Worm (Caenorhabditis elegans) whole organism, L1 larva: ENCODE measurements around the gene srh-213.
"Not testable (repeated sequence)": the region's sequence is repeated elsewhere in the genome, so short reads cannot be mapped to it uniquely, and the experiment has no call there.

Source experiments
- C34B4.2 ChIP-seq: sonication (generic microtip); optimal IDR thresholded peaks from 2 replicates; lab custom pipeline; 2017; ENCODE audit warnings: mild to moderate bottlenecking, missing genetic modification characterization, missing compliant biosample characterization
- F16B12.6 ChIP-seq: fragments of 150-350 bp; optimal IDR thresholded peaks from 2 replicates; lab custom pipeline; 2014; ENCODE audit warnings: missing biosample characterization, missing genetic modification characterization
- aha-1 ChIP-seq: fragments of 150-350 bp; optimal IDR thresholded peaks from 2 replicates; lab custom pipeline; 2014; ENCODE audit warnings: missing biosample characterization, missing genetic modification characterization
- aly-2 ChIP-seq: fragments of 150-350 bp; optimal IDR thresholded peaks from 2 replicates; lab custom pipeline; 2014; ENCODE audit warnings: missing biosample characterization, missing genetic modification characterization
- ceh-82 ChIP-seq, 3 experiments: fragments of 150-350 bp in 1 of 3; sonication (generic microtip) in 2 of 3; optimal IDR thresholded peaks; 2 replicates each; lab custom pipeline; 2014 to 2017; ENCODE audit warnings: missing biosample characterization in 3 of 3, missing genetic modification characterization in 3 of 3
- dpl-1 ChIP-seq, 3 experiments: fragments of 150-350 bp in 2 of 3; sonication (generic microtip) in 1 of 3; optimal IDR thresholded peaks; 2 replicates each; lab custom pipeline; 2014 to 2017; ENCODE audit warnings: missing biosample characterization in 3 of 3, missing genetic modification characterization in 3 of 3, missing genetic modification reagents in 3 of 3
- dsc-1 ChIP-seq: sonication (generic microtip); optimal IDR thresholded peaks from 2 replicates; lab custom pipeline; 2016; ENCODE audit warnings: mild to moderate bottlenecking, missing genetic modification characterization, missing compliant biosample characterization
- efl-1 ChIP-seq, 4 experiments: fragments of 150-350 bp; optimal IDR thresholded peaks in 3 of 4; peaks in 1 of 4; 1 replicate in 1 of 4; 2 replicates in 3 of 4; lab custom pipeline; 2014; ENCODE audit warnings: missing biosample characterization in 2 of 4, missing genetic modification characterization in 2 of 4, missing genetic modification reagents in 2 of 4
- egl-27 ChIP-seq, 2 experiments: fragments of 150-350 bp in 1 of 2; sonication (generic microtip); optimal IDR thresholded peaks; 3 replicates each; lab custom pipeline; 2017 to 2018; ENCODE audit warnings: missing biosample characterization in 2 of 2, missing genetic modification characterization in 2 of 2, missing genetic modification reagents in 2 of 2
- elt-3 ChIP-seq, 6 experiments: fragments of 150-350 bp in 1 of 6; sonication (generic microtip); optimal IDR thresholded peaks; 2 replicates each; lab custom pipeline; 2017 to 2018; ENCODE audit warnings: missing biosample characterization in 6 of 6, missing genetic modification characterization in 6 of 6, inconsistent platforms in 1 of 6
- fkh-8 ChIP-seq: sonication (generic microtip); optimal IDR thresholded peaks from 2 replicates; lab custom pipeline; 2016; ENCODE audit warnings: mild to moderate bottlenecking, missing genetic modification characterization, missing compliant biosample characterization
- fos-1 ChIP-seq: fragments of 150-350 bp; optimal IDR thresholded peaks from 2 replicates; lab custom pipeline; 2014; ENCODE audit warnings: missing biosample characterization, missing genetic modification characterization
- grh-1 ChIP-seq: fragments of 200-800 bp; sonication (Bioruptor generic); IDR thresholded peaks from 2 replicates; pipeline ENCODE4 v1.3.6; 2022; ENCODE audit warnings: missing genetic modification reagents, missing genetic modification characterization, missing compliant biosample characterization
- hlh-17 ChIP-seq: fragments of 200-800 bp; sonication (Bioruptor generic); optimal IDR thresholded peaks from 2 replicates; lab custom pipeline; 2018; ENCODE audit warnings: missing genetic modification characterization, mild to moderate bottlenecking, missing compliant biosample characterization, moderate library complexity, borderline replicate concordance
- irx-1 ChIP-seq: sonication (generic microtip); optimal IDR thresholded peaks from 2 replicates; lab custom pipeline; 2016; ENCODE audit warnings: missing genetic modification characterization, missing compliant biosample characterization
- lin-14 ChIP-seq: fragments of 200-800 bp; sonication (Bioruptor generic); optimal IDR thresholded peaks from 2 replicates; lab custom pipeline; 2018; ENCODE audit warnings: mild to moderate bottlenecking, missing genetic modification characterization, moderate library complexity, missing compliant biosample characterization
- lin-35 ChIP-seq, 2 experiments: fragments of 150-350 bp; optimal IDR thresholded peaks; 2 replicates each; lab custom pipeline; 2014; ENCODE audit warnings: missing biosample characterization in 2 of 2, missing genetic modification characterization in 2 of 2, missing genetic modification reagents in 2 of 2
- lsy-2 ChIP-seq, 2 experiments: fragments of 150-350 bp; optimal IDR thresholded peaks; 2 replicates each; lab custom pipeline; 2014; ENCODE audit warnings: missing biosample characterization in 2 of 2, missing genetic modification characterization in 2 of 2
- mdl-1 ChIP-seq, 2 experiments: fragments of 150-350 bp; optimal IDR thresholded peaks; 2 replicates each; lab custom pipeline; 2014 to 2017; ENCODE audit warnings: missing biosample characterization in 2 of 2, missing genetic modification characterization in 2 of 2, inconsistent platforms in 1 of 2
- mef-2 ChIP-seq: fragments of 150-350 bp; optimal IDR thresholded peaks from 2 replicates; lab custom pipeline; 2014; ENCODE audit warnings: missing biosample characterization, missing genetic modification characterization
- nhr-11 ChIP-seq: fragments of 150-350 bp; optimal IDR thresholded peaks from 2 replicates; lab custom pipeline; 2014; ENCODE audit warnings: missing biosample characterization, missing genetic modification characterization
- nhr-19 ChIP-seq: fragments of 200-800 bp; sonication (Bioruptor generic); conservative IDR thresholded peaks from 2 replicates; pipeline ENCODE4 v1.3.6; 2022; ENCODE audit warnings: missing genetic modification characterization, missing compliant biosample characterization
- rnt-1 ChIP-seq: sonication (generic microtip); optimal IDR thresholded peaks from 2 replicates; lab custom pipeline; 2016; ENCODE audit warnings: mild to moderate bottlenecking, missing genetic modification characterization, moderate library complexity, missing compliant biosample characterization
- skn-1 ChIP-seq: fragments of 150-350 bp; optimal IDR thresholded peaks from 2 replicates; lab custom pipeline; 2014; ENCODE audit warnings: missing biosample characterization, missing genetic modification characterization
- sox-4 ChIP-seq: sonication (generic microtip); optimal IDR thresholded peaks from 2 replicates; lab custom pipeline; 2016; ENCODE audit warnings: missing genetic modification characterization, missing compliant biosample characterization
- sup-37 ChIP-seq: fragments of 200-800 bp; sonication (Bioruptor generic); optimal IDR thresholded peaks from 2 replicates; lab custom pipeline; 2018; ENCODE audit warnings: mild to moderate bottlenecking, missing genetic modification characterization, missing compliant biosample characterization
- swsn-7 ChIP-seq: sonication (generic microtip); optimal IDR thresholded peaks from 2 replicates; lab custom pipeline; 2016; ENCODE audit warnings: missing genetic modification characterization, missing compliant biosample characterization
- tbx-2 ChIP-seq: sonication (generic microtip); optimal IDR thresholded peaks from 2 replicates; lab custom pipeline; 2016; ENCODE audit warnings: missing genetic modification characterization, missing compliant biosample characterization
- unc-130 ChIP-seq: fragments of 150-350 bp; optimal IDR thresholded peaks from 2 replicates; lab custom pipeline; 2017; ENCODE audit warnings: missing biosample characterization, missing genetic modification characterization, inconsistent platforms
- unc-86 ChIP-seq: sonication (generic microtip); optimal IDR thresholded peaks from 2 replicates; lab custom pipeline; 2016; ENCODE audit warnings: missing genetic modification characterization, missing compliant biosample characterization
- unc-98 ChIP-seq: fragments of 200-800 bp; sonication (Bioruptor generic); IDR thresholded peaks from 2 replicates; pipeline ENCODE4 v1.3.6; 2022; ENCODE audit warnings: missing genetic modification characterization, missing compliant biosample characterization
- vab-15 ChIP-seq: sonication (generic microtip); optimal IDR thresholded peaks from 2 replicates; lab custom pipeline; 2017; ENCODE audit warnings: missing genotype, mild to moderate bottlenecking, missing genetic modification characterization, missing compliant biosample characterization
- zip-4 ChIP-seq: fragments of 200-800 bp; sonication (Bioruptor generic); optimal IDR thresholded peaks from 2 replicates; lab custom pipeline; 2018; ENCODE audit warnings: mild to moderate bottlenecking, missing genetic modification characterization, moderate library complexity, missing compliant biosample characterization

srh-213 gene

ce11 chrV:3579248-3579647 lies 15.6 kb downstream of the srh-213 start:
- TF ChIP-seq sup-37 (GFP tag; lab: Kevin White, UChicago) (no peak), efl-1 (optimal IDR thresholded peaks at IDR 0.05; lab: Kevin White, UChicago) (no peak), efl-1 (GFP tag; optimal IDR thresholded peaks at IDR 0.05 in 1 of 2; lab: Kevin White, UChicago) (peak in 1 of 2 experiments; percentile 88), unc-86 (tag; lab: Kevin White, UChicago) (no peak), dsc-1 (peak; percentile 6), unc-130 (tag; lab: Kevin White, UChicago) (no peak), mef-2 (no peak), grh-1 (GFP tag; lab: Robert Waterston, UW) (no peak), skn-1 (tag; lab: Kevin White, UChicago) (no peak), swsn-7 (no peak), mdl-1 (tag; optimal IDR thresholded peaks at IDR 0.05; lab: Kevin White, UChicago) (no peak), aha-1 (no peak), nhr-19 (GFP tag; lab: Robert Waterston, UW) (no peak), dpl-1 (GFP tag; optimal IDR thresholded peaks at IDR 0.05; lab: Kevin White, UChicago) (peak in 1 of 3 experiments; percentile 11), sox-4 (tag; lab: Kevin White, UChicago) (no peak), lin-14 (GFP tag; lab: Kevin White, UChicago) (peak; percentile 29), vab-15 (tag; lab: Kevin White, UChicago) (no peak), fkh-8 (peak; percentile 27)

- peak; percentile 6 to 54 for TF ChIP-seq lin-35 (GFP tag; optimal IDR thresholded peaks at IDR 0.05; lab: Kevin White, UChicago)
- no peak for TF ChIP-seq zip-4 (GFP tag; lab: Kevin White, UChicago)
- TF ChIP-seq efl-1 (optimal IDR thresholded peaks at IDR 0.05; lab: Kevin White, UChicago), result peak; percentile 46 to 73
- TF ChIP-seq efl-1 (GFP tag; optimal IDR thresholded peaks at IDR 0.05 in 1 of 2; lab: Kevin White, UChicago), result peak; percentile 64 to 90
- no peak for TF ChIP-seq mdl-1 (tag; optimal IDR thresholded peaks at IDR 0.05; lab: Kevin White, UChicago)
- no peak for TF ChIP-seq elt-3 (tag; optimal IDR thresholded peaks at IDR 0.05; lab: Kevin White, UChicago)
- peak; percentile 32 for TF ChIP-seq F16B12.6 (tag; lab: Kevin White, UChicago)
- peak; percentile 64 to 92 for TF ChIP-seq lsy-2 (tag; optimal IDR thresholded peaks at IDR 0.05; lab: Kevin White, UChicago)
- peak in 2 of 3 experiments; percentile 24 to 70 for TF ChIP-seq dpl-1 (GFP tag; optimal IDR thresholded peaks at IDR 0.05; lab: Kevin White, UChicago)
- TF ChIP-seq, all 84 proteins: peak for 5
Observed at ce11 chrV:3578813-3579212, 16.0 kb downstream of the srh-213 start, which contains the start of gene pygl-1. TSS of gene pygl-1 (plus strand) at chrV:3579023.

- no peak for TF ChIP-seq nhr-19 (GFP tag; lab: Robert Waterston, UW)
- TF ChIP-seq tbx-2 (tag; lab: Kevin White, UChicago), result no peak
- TF ChIP-seq efl-1 (optimal IDR thresholded peaks at IDR 0.05; lab: Kevin White, UChicago), result no peak
- no peak for TF ChIP-seq efl-1 (GFP tag; optimal IDR thresholded peaks at IDR 0.05 in 1 of 2; lab: Kevin White, UChicago)
- TF ChIP-seq irx-1 (tag; lab: Kevin White, UChicago), result no peak
- no peak for TF ChIP-seq rnt-1 (tag; lab: Kevin White, UChicago)
- no peak for TF ChIP-seq lin-35 (GFP tag; optimal IDR thresholded peaks at IDR 0.05; lab: Kevin White, UChicago)
- TF ChIP-seq C34B4.2 (tag; lab: Kevin White, UChicago), result no peak
- no peak for TF ChIP-seq hlh-17 (GFP tag; lab: Kevin White, UChicago)
- TF ChIP-seq zip-4 (GFP tag; lab: Kevin White, UChicago), result no peak
- no peak for TF ChIP-seq ceh-82 (tag; optimal IDR thresholded peaks at IDR 0.05; lab: Kevin White, UChicago)
- no peak for TF ChIP-seq nhr-11 (tag; lab: Kevin White, UChicago)
- TF ChIP-seq grh-1 (GFP tag; lab: Robert Waterston, UW), result no peak
- no peak for TF ChIP-seq fos-1 (tag; lab: Kevin White, UChicago)
- TF ChIP-seq egl-27 (tag; optimal IDR thresholded peaks at IDR 0.05; lab: Kevin White, UChicago), result no peak
- no peak for TF ChIP-seq aly-2
Observed at ce11 chrV:3575759-3576158, 19.1 kb downstream of the srh-213 start, which contains the start of gene grl-27. TSS of gene grl-27 (minus strand) at chrV:3575859.

- not testable (repeated sequence) for TF ChIP-seq unc-98 (GFP tag; lab: Robert Waterston, UW); nhr-19 (GFP tag; lab: Robert Waterston, UW); lin-35 (GFP tag; optimal IDR thresholded peaks at IDR 0.05; lab: Kevin White, UChicago)
Observed at ce11 chrV:3572408-3572807, 22.4 kb downstream of the srh-213 start, which contains the start of gene F40C5.1. TSS of gene F40C5.1 (plus strand) at chrV:3572708.
